Fruit fly (Drosophila melanogaster): Measurements from ENCODE around the gene PH4alphaEFB.
A peak's percentile ranks its signal among the peaks of the same experiment; 100 is the strongest.

PH4alphaEFB gene

DNA sequence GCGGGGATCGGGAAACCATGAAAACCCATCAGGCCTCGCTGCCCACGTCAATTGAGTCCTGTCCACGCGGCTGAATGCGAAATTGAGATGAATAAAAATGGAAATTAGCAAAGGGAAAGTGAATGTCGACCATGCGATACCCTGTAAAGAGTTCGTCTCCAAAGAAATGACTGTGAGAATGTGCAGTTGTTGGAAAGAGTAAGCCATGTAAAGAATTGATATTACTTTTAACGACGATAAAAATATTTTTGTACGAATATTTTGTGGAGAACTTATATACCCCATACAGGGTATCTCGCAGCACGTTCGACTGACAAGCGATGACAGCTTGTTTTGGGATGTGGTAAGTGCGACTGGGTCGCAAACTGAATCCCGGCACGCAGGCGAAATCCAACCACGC is 35.3 kb downstream of the PH4alphaEFB start (continued):
- TF ChIP-seq fd85E (GFP tag; optimal IDR thresholded peaks at IDR 0.05), result no peak
- peak; percentile 73 for TF ChIP-seq CG32006 (GFP tag; optimal IDR thresholded peaks at IDR 0.05)
- no peak for TF ChIP-seq dac (GFP tag; optimal IDR thresholded peaks at IDR 0.05)
- TF ChIP-seq svp (GFP tag), result peak; percentile 86
- TF ChIP-seq Blimp-1 (GFP tag; optimal IDR thresholded peaks at IDR 0.05), result peak; percentile 30
- TF ChIP-seq Hr39 (GFP tag; optimal IDR thresholded peaks at IDR 0.05), result peak; percentile 88
- TF ChIP-seq acj6 (GFP tag; optimal IDR thresholded peaks at IDR 0.05), result peak; percentile 69
- peak; percentile 67 for TF ChIP-seq Sox102F (GFP tag; optimal IDR thresholded peaks at IDR 0.05)
- peak; percentile 21 for TF ChIP-seq CG16779 (tag; optimal IDR thresholded peaks at IDR 0.05)
- peak; percentile 63 for TF ChIP-seq Eip75B (GFP tag; optimal IDR thresholded peaks at IDR 0.05)
- TF ChIP-seq CG4318 (GFP tag; optimal IDR thresholded peaks at IDR 0.05), result peak; percentile 52
- TF ChIP-seq salr (GFP tag; optimal IDR thresholded peaks at IDR 0.05), result peak; percentile 1 to 41
- TF ChIP-seq CG8119 (GFP tag; IDR thresholded peaks at IDR 0.05), result peak; percentile 73
- TF ChIP-seq Gug (GFP tag; IDR thresholded peaks at IDR 0.05), result peak; percentile 53; the same call in 1 of the 2 replicates
- peak; percentile 76 for TF ChIP-seq cyc (GFP tag; optimal IDR thresholded peaks at IDR 0.05)
- peak; percentile 83 for TF ChIP-seq CG31627 (GFP tag; optimal IDR thresholded peaks at IDR 0.05)
- TF ChIP-seq fd59A (GFP tag; optimal IDR thresholded peaks at IDR 0.05), result peak; percentile 20
- TF ChIP-seq Sox15 (GFP tag; optimal IDR thresholded peaks at IDR 0.05), result peak; percentile 48
- TF ChIP-seq ss (GFP tag; optimal IDR thresholded peaks at IDR 0.05), result no peak
- no peak for TF ChIP-seq fkh (GFP tag; optimal IDR thresholded peaks at IDR 0.05)
- TF ChIP-seq esn (GFP tag; optimal IDR thresholded peaks at IDR 0.05), result no peak
- TF ChIP-seq CG6792 (GFP tag; optimal IDR thresholded peaks at IDR 0.05), result peak; percentile 70
- peak; percentile 76 for TF ChIP-seq eg (GFP tag; IDR thresholded peaks at IDR 0.05)
- peak; percentile 40 for TF ChIP-seq CG6276 (GFP tag; optimal IDR thresholded peaks at IDR 0.05)
- TF ChIP-seq Ets21C (GFP tag; optimal IDR thresholded peaks at IDR 0.05), result peak; percentile 63
- TF ChIP-seq CG10631 (GFP tag; optimal IDR thresholded peaks at IDR 0.05), result peak; percentile 62
- TF ChIP-seq CG11294 (GFP tag; IDR thresholded peaks at IDR 0.05), result 0 out of 2 replicates have a peak, but pooled peaks have one; percentile 38
- peak; percentile 43 for TF ChIP-seq CG6808 (GFP tag; optimal IDR thresholded peaks at IDR 0.05)
- TF ChIP-seq CG3919 (GFP tag; optimal IDR thresholded peaks at IDR 0.05), result peak; percentile 76

DNA sequence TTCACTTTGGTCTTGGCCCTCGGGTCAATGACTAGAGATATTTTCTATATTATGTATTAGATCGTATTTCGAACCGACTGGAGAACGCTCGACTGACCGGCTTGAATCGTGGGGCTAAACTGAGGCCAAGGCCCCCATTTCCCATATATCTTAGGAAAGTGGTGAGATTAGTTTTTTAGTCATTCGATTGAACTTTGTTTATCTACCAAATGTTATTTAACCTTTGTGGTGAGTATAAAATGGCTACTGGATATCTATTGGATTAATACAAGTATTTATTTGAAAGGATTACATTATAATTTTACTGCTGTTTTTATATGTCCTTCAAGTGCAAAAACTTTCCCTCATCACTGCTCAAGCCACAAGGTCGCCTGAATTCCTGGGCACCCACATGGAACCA is 37.6 kb downstream of the PH4alphaEFB start, which contains the start of gene CG31371:
Gene CG31371 (minus strand): TSS at position 101 of the 400 bp plus-strand sequence.
- TF ChIP-seq CG10669 (GFP tag; optimal IDR thresholded peaks at IDR 0.05) (no peak), salr (GFP tag; optimal IDR thresholded peaks at IDR 0.05) (no peak), fkh (GFP tag; optimal IDR thresholded peaks at IDR 0.05) (no peak), Blimp-1 (GFP tag; optimal IDR thresholded peaks at IDR 0.05) (no peak), CG31627 (GFP tag; optimal IDR thresholded peaks at IDR 0.05) (no peak), dac (GFP tag; optimal IDR thresholded peaks at IDR 0.05) (no peak), Sox102F (GFP tag; optimal IDR thresholded peaks at IDR 0.05) (no peak), eg (GFP tag; IDR thresholded peaks at IDR 0.05) (no peak), ss (GFP tag; optimal IDR thresholded peaks at IDR 0.05) (no peak), lz (GFP tag; optimal IDR thresholded peaks at IDR 0.05) (no peak), Smox (GFP tag; optimal IDR thresholded peaks at IDR 0.05) (no peak), Lpt (GFP tag; optimal IDR thresholded peaks at IDR 0.05) (no peak), fd85E (GFP tag; optimal IDR thresholded peaks at IDR 0.05) (no peak), CG6163 (GFP tag; IDR thresholded peaks at IDR 0.05) (no peak), dsx (GFP tag; optimal IDR thresholded peaks at IDR 0.05; ENCODE audit: poor library complexity, severe bottlenecking) (no peak), CG10631 (GFP tag; optimal IDR thresholded peaks at IDR 0.05) (no peak), achi (GFP tag; optimal IDR thresholded peaks at IDR 0.05) (no peak), CG3032 (tag; optimal IDR thresholded peaks at IDR 0.05) (no peak), net (GFP tag; optimal IDR thresholded peaks at IDR 0.05) (no peak)

dm6 chr3R:30505561-30506037 is 39.7 kb downstream of the PH4alphaEFB start, which contains the start of the genes PH4alphaSG1 and CG15539:
TSS of gene PH4alphaSG1 (minus strand) at chr3R:30505661.
TSS of gene CG15539 (plus strand) at chr3R:30505987.
- no peak for TF ChIP-seq Hr4 (GFP tag; optimal IDR thresholded peaks at IDR 0.05)
- TF ChIP-seq net (GFP tag; optimal IDR thresholded peaks at IDR 0.05), result no peak
- TF ChIP-seq CG3032 (tag; optimal IDR thresholded peaks at IDR 0.05), result no peak
- TF ChIP-seq Hr38 (GFP tag; optimal IDR thresholded peaks at IDR 0.05), result no peak
- no peak for TF ChIP-seq CG32006 (GFP tag; optimal IDR thresholded peaks at IDR 0.05)
- TF ChIP-seq CG16779 (tag; optimal IDR thresholded peaks at IDR 0.05), result no peak
- no peak for TF ChIP-seq CG6792 (GFP tag; optimal IDR thresholded peaks at IDR 0.05)
- TF ChIP-seq CG6808 (GFP tag; optimal IDR thresholded peaks at IDR 0.05), result no peak
- TF ChIP-seq Blimp-1 (GFP tag; optimal IDR thresholded peaks at IDR 0.05), result no peak
- TF ChIP-seq CG6276 (GFP tag; optimal IDR thresholded peaks at IDR 0.05), result no peak
- no peak for TF ChIP-seq CG11294 (GFP tag; IDR thresholded peaks at IDR 0.05)

All from whole organism, prepupa.